Fruit fly (Drosophila melanogaster) whole organism, embryonic: ENCODE measurements around the gene CG7058.

Source experiments
- Adf1 ChIP-seq: fragments of 200-800 bp; sonication (Bioruptor generic); IDR thresholded peaks from 2 replicates; pipeline ENCODE4 v1.3.6; 2022; ENCODE audit warnings: missing biosample characterization, missing genetic modification characterization
- CG10366 ChIP-seq: fragments of 200-800 bp; sonication (Bioruptor generic); IDR thresholded peaks from 2 replicates; pipeline ENCODE4 v1.3.6; 2022; ENCODE audit warnings: missing biosample characterization, missing genetic modification characterization
- CG11723 ChIP-seq: fragments of 200-800 bp; sonication (Bioruptor generic); optimal IDR thresholded peaks from 2 replicates; lab custom pipeline; 2017; ENCODE audit warnings: missing biosample characterization, mild to moderate bottlenecking, missing genetic modification characterization
- CG12155 ChIP-seq: fragments of 200-800 bp; sonication (Bioruptor generic); optimal IDR thresholded peaks from 3 replicates; lab custom pipeline; 2016; ENCODE audit warnings: missing biosample characterization, missing genetic modification characterization
- CG14710 ChIP-seq: fragments of 200-800 bp; sonication (Bioruptor generic); optimal IDR thresholded peaks from 3 replicates; lab custom pipeline; 2019; ENCODE audit warnings: missing biosample characterization, mild to moderate bottlenecking, missing genetic modification characterization, moderate library complexity
- CG17385 ChIP-seq: fragments of 200-800 bp; sonication (Bioruptor generic); optimal IDR thresholded peaks from 3 replicates; lab custom pipeline; 2018; ENCODE audit warnings: missing biosample characterization, mild to moderate bottlenecking, missing genetic modification characterization
- CG18599 ChIP-seq: fragments of 200-800 bp; sonication (Bioruptor generic); optimal IDR thresholded peaks from 3 replicates; lab custom pipeline; 2017; ENCODE audit warnings: missing biosample characterization, missing genetic modification characterization, mild to moderate bottlenecking, moderate library complexity, missing genetic modification reagents
- CG2199 ChIP-seq: fragments of 200-800 bp; sonication (Bioruptor generic); IDR thresholded peaks from 3 replicates; pipeline ENCODE4 v1.3.6; 2022; ENCODE audit warnings: missing biosample characterization, missing genetic modification characterization
- CG30403 ChIP-seq: fragments of 200-800 bp; sonication (Bioruptor generic); optimal IDR thresholded peaks from 3 replicates; lab custom pipeline; 2016; ENCODE audit warnings: missing biosample characterization, missing genetic modification characterization
- CG34376 ChIP-seq: fragments of 200-800 bp; sonication (Bioruptor generic); optimal IDR thresholded peaks from 2 replicates; lab custom pipeline; 2018; ENCODE audit warnings: missing biosample characterization, mild to moderate bottlenecking, missing genetic modification characterization
- CG4617 ChIP-seq: fragments of 200-800 bp; sonication (Bioruptor generic); optimal IDR thresholded peaks from 3 replicates; lab custom pipeline; 2016; ENCODE audit warnings: missing biosample characterization, missing genetic modification characterization, borderline replicate concordance
- CG4820 ChIP-seq: fragments of 200-800 bp; sonication (Bioruptor generic); optimal IDR thresholded peaks from 3 replicates; lab custom pipeline; 2016; ENCODE audit warnings: missing biosample characterization, missing genetic modification characterization
- CG6683 ChIP-seq: fragments of 200-800 bp; sonication (Bioruptor generic); optimal IDR thresholded peaks from 2 replicates; lab custom pipeline; 2017; ENCODE audit warnings: missing biosample characterization, mild to moderate bottlenecking, missing genetic modification characterization, missing genetic modification reagents
- CG6854 ChIP-seq: fragments of 200-800 bp; sonication (Bioruptor generic); optimal IDR thresholded peaks from 3 replicates; lab custom pipeline; 2017; ENCODE audit warnings: missing biosample characterization, mild to moderate bottlenecking, missing genetic modification characterization
- CG8290 ChIP-seq, 3 experiments: fragments of 200-800 bp; sonication (Bioruptor generic); optimal IDR thresholded peaks; 2 replicates each; lab custom pipeline; 2016 to 2019; ENCODE audit warnings: missing biosample characterization in 3 of 3, missing genetic modification characterization in 3 of 3, mild to moderate bottlenecking in 2 of 3, moderate library complexity in 1 of 3
- CG8924 ChIP-seq: fragments of 200-800 bp; optimal IDR thresholded peaks from 3 replicates; lab custom pipeline; 2019; ENCODE audit warnings: missing biosample characterization, mild to moderate bottlenecking, missing genetic modification characterization, moderate library complexity
- CG9817 ChIP-seq: fragments of 200-800 bp; sonication (Bioruptor generic); optimal IDR thresholded peaks from 2 replicates; lab custom pipeline; 2018; ENCODE audit warnings: missing biosample characterization, mild to moderate bottlenecking, missing genetic modification characterization, moderate library complexity
- CTCF ChIP-seq: fragments of 200-800 bp; sonication (Bioruptor generic); optimal IDR thresholded peaks from 2 replicates; lab custom pipeline; 2017; ENCODE audit warnings: missing biosample characterization, mild to moderate bottlenecking, missing genetic modification characterization, moderate library complexity
- Deaf1 ChIP-seq: fragments of 200-800 bp; optimal IDR thresholded peaks from 3 replicates; lab custom pipeline; 2019; ENCODE audit warnings: missing biosample characterization, mild to moderate bottlenecking, missing genetic modification characterization, moderate library complexity
- Elba2 ChIP-seq: fragments of 200-800 bp; sonication (Bioruptor generic); optimal IDR thresholded peaks from 3 replicates; lab custom pipeline; 2016; ENCODE audit warnings: missing biosample characterization, missing genetic modification characterization
- H2.0 ChIP-seq: fragments of 200-800 bp; sonication (Bioruptor generic); IDR thresholded peaks from 2 replicates; pipeline ENCODE4 v1.3.6; 2022; ENCODE audit warnings: missing biosample characterization, missing genetic modification characterization
- Hmr ChIP-seq: fragments of 200-800 bp; sonication (Bioruptor generic); optimal IDR thresholded peaks from 3 replicates; lab custom pipeline; 2017; ENCODE audit warnings: mild to moderate bottlenecking, missing biosample characterization, missing genetic modification reagents, missing genetic modification characterization
- Hr51 ChIP-seq, 2 experiments: fragments of 200-800 bp; sonication (Bioruptor generic); optimal IDR thresholded peaks; 2 replicates in 1 of 2; 3 replicates in 1 of 2; lab custom pipeline; 2016 to 2018; ENCODE audit warnings: missing biosample characterization in 2 of 2, missing genetic modification characterization in 2 of 2, mild to moderate bottlenecking in 1 of 2, moderate library complexity in 1 of 2
- Hr78 ChIP-seq, 2 experiments: fragments of 200-800 bp in 1 of 2; fragments of >200 bp in 1 of 2; sonication (Bioruptor generic) in 1 of 2; optimal IDR thresholded peaks; 2 replicates each; lab custom pipeline; 2017 to 2019; ENCODE audit warnings: missing biosample characterization in 2 of 2, missing genetic modification characterization in 2 of 2, mild to moderate bottlenecking in 1 of 2, moderate library complexity in 1 of 2
- MESR4 ChIP-seq: fragments of 200-800 bp; sonication (Bioruptor generic); optimal IDR thresholded peaks from 2 replicates; lab custom pipeline; 2018; ENCODE audit warnings: missing biosample characterization, mild to moderate bottlenecking, missing genetic modification characterization, moderate library complexity
- Mes4 ChIP-seq: fragments of 200-800 bp; sonication (Bioruptor generic); optimal IDR thresholded peaks from 2 replicates; lab custom pipeline; 2016; ENCODE audit warnings: missing biosample characterization, missing genetic modification characterization
- NfI ChIP-seq: fragments of 200-800 bp; sonication (Bioruptor generic); optimal IDR thresholded peaks from 3 replicates; lab custom pipeline; 2018; ENCODE audit warnings: missing biosample characterization, mild to moderate bottlenecking, missing genetic modification characterization, moderate library complexity
- Pdp1 ChIP-seq, 2 experiments: fragments of 200-800 bp; sonication (Bioruptor generic); optimal IDR thresholded peaks; 3 replicates each; lab custom pipeline; 2016; ENCODE audit warnings: missing biosample characterization in 2 of 2, missing genetic modification characterization in 2 of 2, mild to moderate bottlenecking in 1 of 2, moderate library complexity in 1 of 2
- Ptx1 ChIP-seq: fragments of 200-800 bp; sonication (Bioruptor generic); IDR thresholded peaks from 2 replicates; pipeline ENCODE4 v1.3.6; 2022; ENCODE audit warnings: missing biosample characterization, missing genetic modification characterization
- Ravus ChIP-seq: fragments of 200-800 bp; sonication (Bioruptor generic); IDR thresholded peaks from 2 replicates; pipeline ENCODE4 v1.3.6; 2022; ENCODE audit warnings: missing biosample characterization, missing genetic modification characterization
- Scr ChIP-seq: fragments of 200-800 bp; sonication (Bioruptor generic); IDR thresholded peaks from 2 replicates; pipeline ENCODE4 v1.3.6; 2022; ENCODE audit warnings: missing biosample characterization, missing genetic modification characterization; ENCODE audit not compliant: partially characterized antibody
- ara ChIP-seq: fragments of 200-800 bp; sonication (Bioruptor generic); IDR thresholded peaks from 2 replicates; pipeline ENCODE4 v1.3.6; 2022; ENCODE audit warnings: missing biosample characterization, missing genetic modification characterization
- br ChIP-seq: fragments of >200 bp; optimal IDR thresholded peaks from 2 replicates; lab custom pipeline; 2017
- bsh ChIP-seq, 2 experiments: fragments of 200-800 bp; sonication (Bioruptor generic); optimal IDR thresholded peaks; 2 replicates each; lab custom pipeline; 2017 to 2018; ENCODE audit warnings: mild to moderate bottlenecking in 2 of 2, missing biosample characterization in 2 of 2, missing genetic modification characterization in 2 of 2, moderate library complexity in 1 of 2
- dati ChIP-seq: fragments of 200-800 bp; sonication (Bioruptor generic); IDR thresholded peaks from 2 replicates; pipeline ENCODE4 v1.3.6; 2022; ENCODE audit warnings: missing biosample characterization, missing genetic modification characterization
- eyg ChIP-seq: fragments of 200-800 bp; sonication (Bioruptor generic); optimal IDR thresholded peaks from 3 replicates; lab custom pipeline; 2016; ENCODE audit warnings: missing biosample characterization, missing genetic modification characterization
- onecut ChIP-seq: fragments of 200-800 bp; sonication (Bioruptor generic); IDR thresholded peaks from 2 replicates; pipeline ENCODE4 v1.3.6; 2022; ENCODE audit warnings: missing biosample characterization, missing genetic modification characterization
- pfk ChIP-seq: fragments of 200-800 bp; sonication (Bioruptor generic); optimal IDR thresholded peaks from 2 replicates; lab custom pipeline; 2018; ENCODE audit warnings: missing biosample characterization, mild to moderate bottlenecking, missing genetic modification characterization, moderate library complexity
- phol ChIP-seq: fragments of 200-800 bp; sonication (Bioruptor generic); optimal IDR thresholded peaks from 3 replicates; lab custom pipeline; 2018; ENCODE audit warnings: missing biosample characterization, mild to moderate bottlenecking, missing genetic modification characterization, moderate library complexity
- pita ChIP-seq: fragments of 200-800 bp; sonication (Bioruptor generic); optimal IDR thresholded peaks from 2 replicates; lab custom pipeline; 2017; ENCODE audit warnings: missing biosample characterization, mild to moderate bottlenecking, missing genetic modification characterization
- pum ChIP-seq: fragments of 200-800 bp; sonication (Bioruptor generic); optimal IDR thresholded peaks from 2 replicates; lab custom pipeline; 2016; ENCODE audit warnings: missing biosample characterization, missing genetic modification characterization
- ranshi ChIP-seq: fragments of 200-800 bp; sonication (Bioruptor generic); IDR thresholded peaks from 2 replicates; pipeline ENCODE4 v1.3.6; 2022; ENCODE audit warnings: missing biosample characterization, missing genetic modification characterization
- sens ChIP-seq: fragments of 200-800 bp; sonication (Bioruptor generic); peaks from one replicate; lab custom pipeline; 2016; ENCODE audit warnings: missing biosample characterization, missing genetic modification characterization
- seq ChIP-seq: fragments of 200-800 bp; sonication (Bioruptor generic); IDR thresholded peaks from 2 replicates; pipeline ENCODE4 v1.3.6; 2022; ENCODE audit warnings: missing biosample characterization, missing genetic modification characterization
- stwl ChIP-seq: fragments of 200-800 bp; sonication (Bioruptor generic); optimal IDR thresholded peaks from 3 replicates; lab custom pipeline; 2018; ENCODE audit warnings: missing biosample characterization, mild to moderate bottlenecking, missing genetic modification characterization, moderate library complexity
- tgo ChIP-seq: fragments of 200-800 bp; sonication (Bioruptor generic); IDR thresholded peaks from 3 replicates; pipeline ENCODE4 v1.3.6; 2022; ENCODE audit warnings: missing biosample characterization, missing genetic modification characterization
- unc-4 ChIP-seq: fragments of 200-800 bp; sonication (Bioruptor generic); IDR thresholded peaks from 2 replicates; pipeline ENCODE4 v1.3.6; 2022; ENCODE audit warnings: missing biosample characterization, missing genetic modification characterization; ENCODE audit not compliant: partially characterized antibody
- wdn ChIP-seq: fragments of 200-800 bp; sonication (Bioruptor generic); IDR thresholded peaks from 2 replicates; pipeline ENCODE4 v1.3.6; 2022; ENCODE audit warnings: missing biosample characterization, missing genetic modification characterization

CG7058 gene

dm6 chrX:18805036-18805435, 1.5 kb upstream of the CG7058 start:
- TF ChIP-seq phol (tag; lab: Kevin White, UChicago) (no peak), CG8290 (GFP tag; optimal IDR thresholded peaks at IDR 0.05; lab: Kevin White, UChicago) (peak; percentile 66), CG8290 (tag; optimal IDR thresholded peaks at IDR 0.05; lab: Kevin White, UChicago) (no peak), sens (GFP tag; lab: Kevin White, UChicago) (peak; percentile 21), CG6683 (GFP tag; lab: Kevin White, UChicago) (no peak), ara (GFP tag; lab: Robert Waterston, UW) (0 out of 2 replicates have a peak, but pooled peaks have one; percentile 17), Pdp1 (GFP tag; optimal IDR thresholded peaks at IDR 0.05; lab: Kevin White, UChicago) (peak in 1 of 2 experiments; percentile 58), CG2199 (GFP tag; lab: Robert Waterston, UW) (0 out of 3 replicates have a peak, but pooled peaks have one; percentile 42), bsh (GFP tag; optimal IDR thresholded peaks at IDR 0.05; lab: Kevin White, UChicago) (no peak), br (lab: Kevin White, UChicago) (no peak), tgo (no peak), Elba2 (GFP tag; lab: Kevin White, UChicago) (peak; percentile 14), stwl (peak; percentile 0), pita (GFP tag; lab: Kevin White, UChicago) (peak; percentile 35), Ravus (GFP tag; lab: Robert Waterston, UW) (no peak), eyg (no peak), CTCF (peak; percentile 56), CG6854 (GFP tag; lab: Kevin White, UChicago) (no peak), seq (GFP tag; lab: Robert Waterston, UW) (no peak)

dm6 chrX:18812111-18812510, 5.6 kb downstream of the CG7058 start:
- TF ChIP-seq Hr51 (GFP tag; optimal IDR thresholded peaks at IDR 0.05; lab: Kevin White, UChicago) (peak in 1 of 2 experiments; percentile 15), CG12155 (GFP tag; lab: Kevin White, UChicago) (peak; percentile 72), pfk (GFP tag; lab: Kevin White, UChicago) (peak; percentile 76), dati (GFP tag; lab: Robert Waterston, UW) (no peak), Hr78 (GFP tag; optimal IDR thresholded peaks at IDR 0.05; lab: Kevin White, UChicago) (peak in 1 of 2 experiments; percentile 31)

dm6 chrX:18813049-18813448, 6.6 kb downstream of the CG7058 start, which contains the start of gene CG42450:
CG42450 (plus strand) TSS chrX:18813297.
- TF ChIP-seq CG12155 (GFP tag; lab: Kevin White, UChicago): peak; percentile 65
- no peak for TF ChIP-seq pum (GFP tag; lab: Kevin White, UChicago)
- TF ChIP-seq ranshi: no peak
- TF ChIP-seq CG17385 (GFP tag; lab: Kevin White, UChicago): peak; percentile 6
- TF ChIP-seq CG8924 (tag; lab: Kevin White, UChicago): no peak
- TF ChIP-seq CG18599 (GFP tag; lab: Kevin White, UChicago): peak; percentile 8
- no peak for TF ChIP-seq Mes4 (GFP tag; lab: Kevin White, UChicago)
- TF ChIP-seq CG10366 (GFP tag; lab: Robert Waterston, UW): no peak
- TF ChIP-seq CG30403 (GFP tag; lab: Kevin White, UChicago): no peak
- peak; percentile 44; the same call in 1 of the 2 replicates for TF ChIP-seq onecut (GFP tag; lab: Robert Waterston, UW)
- TF ChIP-seq H2.0: no peak
- no peak for TF ChIP-seq CG4820
- no peak for TF ChIP-seq seq (GFP tag; lab: Robert Waterston, UW)
- no peak for TF ChIP-seq CG11723 (GFP tag; lab: Kevin White, UChicago)
- no peak for TF ChIP-seq pita (GFP tag; lab: Kevin White, UChicago)
- TF ChIP-seq Ptx1 (GFP tag; lab: Robert Waterston, UW): no peak
- TF ChIP-seq unc-4 (GFP tag; lab: Robert Waterston, UW): peak; percentile 47
- no peak for TF ChIP-seq CG9817 (tag; lab: Kevin White, UChicago)
- no peak for TF ChIP-seq MESR4
- TF ChIP-seq NfI (GFP tag; lab: Kevin White, UChicago): no peak
- no peak for TF ChIP-seq CG34376 (GFP tag; lab: Kevin White, UChicago)
- TF ChIP-seq Hmr: peak; percentile 1
- TF ChIP-seq Adf1 (GFP tag; lab: Robert Waterston, UW): peak; percentile 40; the same call in 1 of the 2 replicates
- no peak for TF ChIP-seq wdn (GFP tag; lab: Robert Waterston, UW)
- peak; percentile 95 for TF ChIP-seq Deaf1 (tag; lab: Kevin White, UChicago)
- no peak for TF ChIP-seq CG4617 (GFP tag; lab: Kevin White, UChicago)
- TF ChIP-seq Scr: 0 out of 2 replicates have a peak, but pooled peaks have one; percentile 31
- no peak for TF ChIP-seq CG14710 (tag; lab: Kevin White, UChicago)
